Fruit fly (Drosophila melanogaster) whole organism, embryonic: ENCODE measurements around the gene sip3.

Source experiments
- Antp ChIP-seq: fragments of 200-800 bp; sonication (Bioruptor generic); optimal IDR thresholded peaks from 3 replicates; lab custom pipeline; 2016; ENCODE audit warnings: missing biosample characterization, missing genetic modification characterization
- Bgb ChIP-seq: fragments of 200-800 bp; sonication (Bioruptor generic); IDR thresholded peaks from 2 replicates; pipeline ENCODE4 v1.3.6; 2022; ENCODE audit warnings: missing biosample characterization, missing genetic modification characterization; ENCODE audit not compliant: partially characterized antibody
- CG10565 ChIP-seq: fragments of 200-800 bp; sonication (Bioruptor generic); optimal IDR thresholded peaks from 3 replicates; lab custom pipeline; 2016; ENCODE audit warnings: missing biosample characterization, mild to moderate bottlenecking, missing genetic modification characterization
- CG10979 ChIP-seq: fragments of 200-800 bp; sonication (Bioruptor generic); optimal IDR thresholded peaks from 2 replicates; lab custom pipeline; 2018; ENCODE audit warnings: missing biosample characterization, mild to moderate bottlenecking, missing genetic modification characterization, moderate library complexity
- CG11093 ChIP-seq: fragments of 200-800 bp; sonication (Bioruptor generic); IDR thresholded peaks from 3 replicates; pipeline ENCODE4 v1.3.6; 2022; ENCODE audit warnings: missing biosample characterization, missing genetic modification characterization
- CG11696 ChIP-seq: fragments of 200-800 bp; sonication (Bioruptor generic); IDR thresholded peaks from 2 replicates; pipeline ENCODE4 v1.3.6; 2022; ENCODE audit warnings: missing biosample characterization, missing genetic modification characterization
- CG12769 ChIP-seq: fragments of 200-800 bp; sonication (Bioruptor generic); optimal IDR thresholded peaks from 2 replicates; lab custom pipeline; 2019; ENCODE audit warnings: missing biosample characterization, mild to moderate bottlenecking, missing genetic modification characterization, moderate library complexity
- CG13424 ChIP-seq: fragments of 200-800 bp; sonication (Bioruptor generic); optimal IDR thresholded peaks from 2 replicates; lab custom pipeline; 2019; ENCODE audit warnings: missing biosample characterization, mild to moderate bottlenecking, missing genetic modification characterization, moderate library complexity
- CG13624 ChIP-seq: fragments of 200-800 bp; sonication (Bioruptor generic); optimal IDR thresholded peaks from 2 replicates; lab custom pipeline; 2016; ENCODE audit warnings: missing biosample characterization, missing genetic modification characterization
- CG13775 ChIP-seq: fragments of 200-800 bp; sonication (Bioruptor generic); optimal IDR thresholded peaks from 3 replicates; lab custom pipeline; 2017; ENCODE audit warnings: missing biosample characterization, mild to moderate bottlenecking, missing genetic modification characterization
- CG15514 ChIP-seq: fragments of 200-800 bp; sonication (Bioruptor generic); optimal IDR thresholded peaks from 3 replicates; lab custom pipeline; 2017; ENCODE audit warnings: missing biosample characterization, missing genetic modification characterization, mild to moderate bottlenecking, moderate library complexity, missing genetic modification reagents
- CG15601 ChIP-seq: fragments of 200-800 bp; sonication (Bioruptor generic); optimal IDR thresholded peaks from 3 replicates; lab custom pipeline; 2019; ENCODE audit warnings: missing biosample characterization, mild to moderate bottlenecking, missing genetic modification characterization, moderate library complexity
- CG17829 ChIP-seq: fragments of 200-800 bp; optimal IDR thresholded peaks from 2 replicates; lab custom pipeline; 2019; ENCODE audit warnings: missing biosample characterization, mild to moderate bottlenecking, missing genetic modification characterization, moderate library complexity
- CG2202 ChIP-seq: fragments of 200-800 bp; sonication (Bioruptor generic); optimal IDR thresholded peaks from 2 replicates; lab custom pipeline; 2018; ENCODE audit warnings: missing biosample characterization, mild to moderate bottlenecking, missing genetic modification characterization
- CG32532 ChIP-seq: fragments of 200-800 bp; sonication (Bioruptor generic); IDR thresholded peaks from 2 replicates; pipeline ENCODE4 v1.3.6; 2022; ENCODE audit warnings: missing biosample characterization, missing genetic modification characterization
- CG33213 ChIP-seq: fragments of 200-800 bp; sonication (Bioruptor generic); optimal IDR thresholded peaks from 3 replicates; lab custom pipeline; 2016; ENCODE audit warnings: missing biosample characterization, missing genetic modification characterization
- CG4328 ChIP-seq: fragments of 200-800 bp; sonication (Bioruptor generic); optimal IDR thresholded peaks from 3 replicates; lab custom pipeline; 2017; ENCODE audit warnings: missing biosample characterization, missing genetic modification reagents, missing genetic modification characterization
- CG6272 ChIP-seq: fragments of 200-800 bp; sonication (Bioruptor generic); IDR thresholded peaks from 2 replicates; pipeline ENCODE4 v1.3.6; 2022; ENCODE audit warnings: missing biosample characterization, missing genetic modification characterization
- CG6791 ChIP-seq: fragments of 200-800 bp; sonication (Bioruptor generic); IDR thresholded peaks from 3 replicates; pipeline ENCODE4 v1.3.6; 2022; ENCODE audit warnings: missing biosample characterization, missing genetic modification characterization; ENCODE audit not compliant: partially characterized antibody
- CG6854 ChIP-seq: fragments of 200-800 bp; sonication (Bioruptor generic); optimal IDR thresholded peaks from 3 replicates; lab custom pipeline; 2017; ENCODE audit warnings: missing biosample characterization, mild to moderate bottlenecking, missing genetic modification characterization
- CG7372 ChIP-seq: fragments of 200-800 bp; sonication (Bioruptor generic); IDR thresholded peaks from 2 replicates; pipeline ENCODE4 v1.3.6; 2022; ENCODE audit warnings: missing biosample characterization, missing genetic modification characterization
- CG7745 ChIP-seq: fragments of 200-800 bp; sonication (Bioruptor generic); optimal IDR thresholded peaks from 2 replicates; lab custom pipeline; 2018; ENCODE audit warnings: missing biosample characterization, mild to moderate bottlenecking, missing genetic modification characterization, moderate library complexity
- CG9437 ChIP-seq: fragments of 200-800 bp; sonication (Bioruptor generic); optimal IDR thresholded peaks from 2 replicates; lab custom pipeline; 2018; ENCODE audit warnings: missing biosample characterization, mild to moderate bottlenecking, missing genetic modification characterization
- CG9797 ChIP-seq: fragments of 200-800 bp; sonication (Bioruptor generic); optimal IDR thresholded peaks from 3 replicates; lab custom pipeline; 2018; ENCODE audit warnings: missing biosample characterization, mild to moderate bottlenecking, missing genetic modification characterization
- CkIIα-i1 ChIP-seq: fragments of 200-800 bp; sonication (Bioruptor generic); IDR thresholded peaks from 2 replicates; pipeline ENCODE4 v1.3.6; 2022; ENCODE audit warnings: missing biosample characterization, missing genetic modification characterization
- Doc2 ChIP-seq: fragments of 200-800 bp; sonication (Bioruptor generic); IDR thresholded peaks from 2 replicates; pipeline ENCODE4 v1.3.6; 2022; ENCODE audit warnings: missing biosample characterization, missing genetic modification characterization
- H15 ChIP-seq: fragments of 200-800 bp; sonication (Bioruptor generic); IDR thresholded peaks from 3 replicates; pipeline ENCODE4 v1.3.6; 2022; ENCODE audit warnings: missing biosample characterization, missing genetic modification characterization
- HHEX ChIP-seq: fragments of 200-800 bp; sonication (Bioruptor generic); optimal IDR thresholded peaks from 3 replicates; lab custom pipeline; 2017; ENCODE audit warnings: missing biosample characterization, mild to moderate bottlenecking, missing genetic modification characterization, missing genetic modification reagents
- Jarid2 ChIP-seq: fragments of 200-800 bp; sonication (Bioruptor generic); optimal IDR thresholded peaks from 3 replicates; lab custom pipeline; 2017; ENCODE audit warnings: mild to moderate bottlenecking, missing biosample characterization, missing genetic modification reagents, missing genetic modification characterization
- MBD-R2 ChIP-seq: fragments of 200-800 bp; sonication (Bioruptor generic); IDR thresholded peaks from 2 replicates; pipeline ENCODE4 v1.3.6; 2022; ENCODE audit warnings: missing biosample characterization, missing genetic modification characterization
- Mad ChIP-seq: fragments of 200-800 bp; sonication (Bioruptor generic); optimal IDR thresholded peaks from 2 replicates; lab custom pipeline; 2016; ENCODE audit warnings: missing biosample characterization, missing genetic modification characterization
- NFAT ChIP-seq: fragments of 200-800 bp; sonication (Bioruptor generic); IDR thresholded peaks from 2 replicates; pipeline ENCODE4 v1.3.6; 2022; ENCODE audit warnings: missing biosample characterization, missing genetic modification characterization
- Rfx ChIP-seq: fragments of 200-800 bp; sonication (Bioruptor generic); IDR thresholded peaks from 2 replicates; pipeline ENCODE4 v1.3.6; 2022; ENCODE audit warnings: missing biosample characterization, missing genetic modification characterization
- Vsx1 ChIP-seq: fragments of 200-800 bp; sonication (Bioruptor generic); optimal IDR thresholded peaks from 2 replicates; lab custom pipeline; 2017; ENCODE audit warnings: missing biosample characterization, mild to moderate bottlenecking, missing genetic modification characterization, missing genetic modification reagents
- Xrp1 ChIP-seq: fragments of 200-800 bp; sonication (Bioruptor generic); IDR thresholded peaks from 2 replicates; pipeline ENCODE4 v1.3.6; 2022; ENCODE audit warnings: missing biosample characterization, missing genetic modification characterization
- ase ChIP-seq: fragments of 200-800 bp; sonication (Bioruptor generic); IDR thresholded peaks from 3 replicates; pipeline ENCODE4 v1.3.6; 2022; ENCODE audit warnings: missing biosample characterization, missing genetic modification characterization
- dimm ChIP-seq: fragments of 200-800 bp; sonication (Bioruptor generic); IDR thresholded peaks from 2 replicates; pipeline ENCODE4 v1.3.6; 2022; ENCODE audit warnings: missing biosample characterization, missing genetic modification characterization
- fru ChIP-seq: fragments of >200 bp; optimal IDR thresholded peaks from 2 replicates; lab custom pipeline; 2017
- inv ChIP-seq: fragments of 200-800 bp; sonication (Bioruptor generic); IDR thresholded peaks from 2 replicates; pipeline ENCODE4 v1.3.6; 2022; ENCODE audit warnings: missing biosample characterization, missing genetic modification characterization; ENCODE audit not compliant: partially characterized antibody
- kni ChIP-seq: fragments of 200-800 bp; sonication (Bioruptor generic); optimal IDR thresholded peaks from 3 replicates; lab custom pipeline; 2017; ENCODE audit warnings: mild to moderate bottlenecking, missing biosample characterization, missing genetic modification reagents, missing genetic modification characterization
- lilli ChIP-seq: fragments of 200-800 bp; sonication (Bioruptor generic); optimal IDR thresholded peaks from 3 replicates; lab custom pipeline; 2016; ENCODE audit warnings: missing biosample characterization, missing genetic modification characterization
- lmd ChIP-seq: fragments of 200-800 bp; sonication (Bioruptor generic); IDR thresholded peaks from 2 replicates; pipeline ENCODE4 v1.3.6; 2022; ENCODE audit warnings: missing biosample characterization, missing genetic modification characterization
- nerfin-2 ChIP-seq: fragments of 200-800 bp; sonication (Bioruptor generic); IDR thresholded peaks from 2 replicates; pipeline ENCODE4 v1.3.6; 2022; ENCODE audit warnings: missing biosample characterization, missing genetic modification characterization; ENCODE audit not compliant: partially characterized antibody
- onecut ChIP-seq: fragments of 200-800 bp; sonication (Bioruptor generic); IDR thresholded peaks from 2 replicates; pipeline ENCODE4 v1.3.6; 2022; ENCODE audit warnings: missing biosample characterization, missing genetic modification characterization
- p53 ChIP-seq: fragments of 200-800 bp; sonication (Bioruptor generic); optimal IDR thresholded peaks from 2 replicates; lab custom pipeline; 2016; ENCODE audit warnings: missing biosample characterization, missing genetic modification characterization
- row ChIP-seq: fragments of 200-800 bp; sonication (Bioruptor generic); IDR thresholded peaks from 3 replicates; pipeline ENCODE4 v1.3.6; 2022; ENCODE audit warnings: missing biosample characterization, missing genetic modification characterization
- twi ChIP-seq: fragments of 200-800 bp; optimal IDR thresholded peaks from 2 replicates; lab custom pipeline; 2019; ENCODE audit warnings: missing biosample characterization, mild to moderate bottlenecking, missing genetic modification characterization, moderate library complexity
- usp ChIP-seq: fragments of >200 bp; optimal IDR thresholded peaks from 2 replicates; lab custom pipeline; 2017; ENCODE audit warnings: missing biosample characterization, missing genetic modification characterization
- vnd ChIP-seq: fragments of 200-800 bp; sonication (Bioruptor generic); IDR thresholded peaks from 3 replicates; pipeline ENCODE4 v1.3.6; 2022; ENCODE audit warnings: missing biosample characterization, missing genetic modification characterization; ENCODE audit not compliant: partially characterized antibody
- z ChIP-seq: fragments of 200-800 bp; sonication (Bioruptor generic); IDR thresholded peaks from 3 replicates; pipeline ENCODE4 v1.3.6; 2022; ENCODE audit warnings: missing biosample characterization, missing genetic modification characterization

sip3 gene

DNA sequence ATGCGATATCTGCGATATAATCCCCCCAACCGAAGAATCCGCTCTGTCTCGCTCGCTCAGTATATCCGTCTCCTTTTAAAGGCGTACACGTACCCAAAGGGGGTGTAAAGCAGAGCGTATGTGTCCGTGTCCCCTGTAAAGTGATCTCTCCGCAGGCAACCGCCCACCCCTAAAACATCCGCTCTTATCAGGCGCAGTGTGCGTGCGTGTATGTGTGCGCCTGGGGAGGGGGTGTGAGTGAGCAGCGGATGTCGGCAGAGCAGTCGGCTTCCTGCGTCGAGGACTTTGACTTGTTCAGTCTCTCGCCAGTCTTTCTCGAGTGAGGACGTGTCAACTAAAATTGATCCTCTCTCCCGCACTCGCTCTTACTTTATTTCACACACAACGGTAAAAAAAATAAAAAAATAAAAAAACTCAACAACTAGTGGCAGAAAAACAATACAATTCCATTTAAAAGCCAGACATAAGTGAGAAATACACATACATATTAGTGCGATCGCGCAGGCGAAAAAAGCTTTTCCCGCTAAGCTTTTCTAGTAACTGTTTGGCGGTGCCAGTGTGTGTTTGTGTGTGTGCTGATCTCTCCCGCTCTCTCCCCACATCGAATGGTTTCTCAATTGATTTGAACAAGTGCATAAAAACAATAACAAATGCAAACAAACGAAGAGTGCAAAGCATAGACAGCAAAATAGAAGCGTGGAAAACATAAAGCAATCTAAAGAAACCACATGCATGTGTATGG is 46.4 kb upstream of the sip3 start (continued):
- TF ChIP-seq MBD-R2 (GFP tag; lab: Robert Waterston, UW): 0 out of 2 replicates have a peak, but pooled peaks have one; percentile 9
- TF ChIP-seq CG15514 (GFP tag; lab: Kevin White, UChicago): no peak
- TF ChIP-seq NFAT (GFP tag; lab: Robert Waterston, UW): peak; percentile 3; the same call in 1 of the 2 replicates
- no peak for TF ChIP-seq inv
- no peak for TF ChIP-seq H15 (GFP tag; lab: Robert Waterston, UW)
- no peak for TF ChIP-seq row (GFP tag; lab: Robert Waterston, UW)
- no peak for TF ChIP-seq CG9437 (GFP tag; lab: Kevin White, UChicago)
- TF ChIP-seq CG15601: no peak
- no peak for TF ChIP-seq Antp (GFP tag; lab: Kevin White, UChicago)
- no peak for TF ChIP-seq CG10565
- TF ChIP-seq Vsx1 (GFP tag; lab: Kevin White, UChicago): peak; percentile 11
- no peak for TF ChIP-seq CG13775 (GFP tag; lab: Kevin White, UChicago)
- TF ChIP-seq Rfx (GFP tag; lab: Robert Waterston, UW): no peak
- peak; percentile 22; the same call in 1 of the 2 replicates for TF ChIP-seq CG32532
- no peak for TF ChIP-seq nerfin-2
- TF ChIP-seq onecut (GFP tag; lab: Robert Waterston, UW): peak; percentile 26; the same call in 1 of the 2 replicates
- no peak for TF ChIP-seq CG6272
- TF ChIP-seq CG17829: no peak
- no peak for TF ChIP-seq CG2202 (tag; lab: Kevin White, UChicago)
- no peak for TF ChIP-seq HHEX (GFP tag; lab: Kevin White, UChicago)
- 0 out of 2 replicates have a peak, but pooled peaks have one; percentile 18 for TF ChIP-seq Bgb (GFP tag; lab: Robert Waterston, UW)
- no peak for TF ChIP-seq CG13424 (tag; lab: Kevin White, UChicago)
- TF ChIP-seq CkIIα-i1: no peak
- TF ChIP-seq Mad (GFP tag; lab: Kevin White, UChicago): no peak
- no peak for TF ChIP-seq CG7372 (GFP tag; lab: Robert Waterston, UW)
- TF ChIP-seq kni (GFP tag; lab: Kevin White, UChicago): peak; percentile 67
- no peak for TF ChIP-seq lilli
- TF ChIP-seq Doc2 (GFP tag; lab: Robert Waterston, UW): no peak
- TF ChIP-seq CG6854 (GFP tag; lab: Kevin White, UChicago): no peak
- TF ChIP-seq CG9797 (GFP tag; lab: Kevin White, UChicago): no peak
- TF ChIP-seq CG11696 (GFP tag; lab: Robert Waterston, UW): no peak
- no peak for TF ChIP-seq CG10979
- TF ChIP-seq CG11093 (GFP tag; lab: Robert Waterston, UW): no peak
- TF ChIP-seq CG13624 (GFP tag; lab: Kevin White, UChicago): no peak
- no peak for TF ChIP-seq Xrp1 (GFP tag; lab: Robert Waterston, UW)
- peak; percentile 20 for TF ChIP-seq twi (tag; lab: Kevin White, UChicago)
- TF ChIP-seq p53 (GFP tag; lab: Kevin White, UChicago): no peak
- no peak for TF ChIP-seq usp
- no peak for TF ChIP-seq CG7745 (tag; lab: Kevin White, UChicago)
- no peak for TF ChIP-seq dimm (GFP tag; lab: Robert Waterston, UW)
- no peak for TF ChIP-seq CG12769 (tag; lab: Kevin White, UChicago)
- 0 out of 3 replicates have a peak, but pooled peaks have one; percentile 4 for TF ChIP-seq ase
- TF ChIP-seq lmd (GFP tag; lab: Robert Waterston, UW): no peak
- TF ChIP-seq CG6791 (GFP tag; lab: Robert Waterston, UW): no peak
- no peak for TF ChIP-seq CG4328 (GFP tag; lab: Kevin White, UChicago)
- TF ChIP-seq vnd (GFP tag; lab: Robert Waterston, UW): no peak
- TF ChIP-seq Jarid2 (GFP tag; lab: Kevin White, UChicago): peak; percentile 62
- no peak for TF ChIP-seq fru (lab: Kevin White, UChicago)
- peak; percentile 23 for TF ChIP-seq CG33213 (GFP tag; lab: Kevin White, UChicago)
- TF ChIP-seq z (GFP tag; lab: Robert Waterston, UW): peak; percentile 47; the same call in 1 of the 3 replicates
